Fruit fly (Drosophila melanogaster) whole organism, adult: ENCODE results near the gene CG42814.

Experiments
- CG12768 ChIP-seq: fragments of 200-800 bp; sonication (Bioruptor generic); optimal IDR thresholded peaks from 2 replicates; lab custom pipeline; 2017; ENCODE audit warnings: missing biosample characterization, missing genetic modification characterization, mild to moderate bottlenecking, moderate library complexity, missing genetic modification reagents
- CG1620 ChIP-seq: fragments of 200-800 bp; sonication (Bioruptor generic); optimal IDR thresholded peaks from 2 replicates; lab custom pipeline; 2016; ENCODE audit warnings: missing biosample characterization, missing genetic modification characterization
- CG7045 ChIP-seq: fragments of 200-800 bp; sonication (Bioruptor generic); optimal IDR thresholded peaks from 2 replicates; lab custom pipeline; 2017; ENCODE audit warnings: missing biosample characterization, mild to moderate bottlenecking, missing genetic modification characterization
- Crg-1 ChIP-seq: fragments of 200-800 bp; sonication (Bioruptor generic); optimal IDR thresholded peaks from 2 replicates; lab custom pipeline; 2016; ENCODE audit warnings: missing biosample characterization, missing genetic modification characterization
- Hr96 ChIP-seq: fragments of 200-800 bp; sonication (Bioruptor generic); optimal IDR thresholded peaks from 2 replicates; lab custom pipeline; 2016; ENCODE audit warnings: missing biosample characterization, missing genetic modification characterization
- Mnt ChIP-seq: fragments of 200-800 bp; sonication (Bioruptor generic); optimal IDR thresholded peaks from 2 replicates; lab custom pipeline; 2016; ENCODE audit warnings: missing biosample characterization, mild to moderate bottlenecking, missing genetic modification characterization
- bab1 ChIP-seq: fragments of 200-800 bp; sonication (Bioruptor generic); optimal IDR thresholded peaks from 3 replicates; lab custom pipeline; 2019; ENCODE audit warnings: missing biosample characterization, mild to moderate bottlenecking, missing genetic modification characterization, moderate library complexity
- kay ChIP-seq: fragments of 200-800 bp; sonication (Bioruptor generic); peaks from one replicate; lab custom pipeline; 2016; ENCODE audit warnings: missing biosample characterization, missing genetic modification characterization, borderline replicate concordance
- ovo ChIP-seq: fragments of 200-800 bp; sonication (Bioruptor generic); optimal IDR thresholded peaks from 2 replicates; lab custom pipeline; 2016; ENCODE audit warnings: missing biosample characterization, missing genetic modification characterization
- pad ChIP-seq: fragments of 200-800 bp; sonication (Bioruptor generic); optimal IDR thresholded peaks from 3 replicates; lab custom pipeline; 2017; ENCODE audit warnings: missing biosample characterization, missing genetic modification characterization, mild to moderate bottlenecking, moderate library complexity, missing genetic modification reagents
- tj ChIP-seq: fragments of 200-800 bp; sonication (Bioruptor generic); optimal IDR thresholded peaks from 3 replicates; lab custom pipeline; 2017; ENCODE audit warnings: missing biosample characterization, mild to moderate bottlenecking, missing genetic modification characterization, moderate library complexity
- toe ChIP-seq: fragments of 200-800 bp; sonication (Bioruptor generic); optimal IDR thresholded peaks from 2 replicates; lab custom pipeline; 2016; ENCODE audit warnings: missing biosample characterization, missing genetic modification characterization

- TF ChIP-seq tj (GFP tag; lab: Kevin White, UChicago), result no peak
- no peak for TF ChIP-seq kay (GFP tag; lab: Kevin White, UChicago)
- no peak for TF ChIP-seq Mnt
- TF ChIP-seq Hr96 (GFP tag; lab: Kevin White, UChicago), result no peak
- TF ChIP-seq bab1 (GFP tag; lab: Kevin White, UChicago), result no peak
- no peak for TF ChIP-seq ovo (GFP tag; lab: Kevin White, UChicago)
- no peak for TF ChIP-seq CG12768 (GFP tag; lab: Kevin White, UChicago)
- no peak for TF ChIP-seq pad
- TF ChIP-seq Crg-1 (GFP tag; lab: Kevin White, UChicago), result no peak
- no peak for TF ChIP-seq CG7045 (GFP tag; lab: Kevin White, UChicago)
- TF ChIP-seq toe (GFP tag; lab: Kevin White, UChicago), result no peak
- TF ChIP-seq CG1620, result no peak
These were observed 30.1 kb downstream of the CG42814 start for dm6 chr3R:27198883-27199780.
